Worm (Caenorhabditis elegans) whole organism, mixed stage, embryonic: Measurements from ENCODE around the gene ZK180.8.

Experiments used
- blmp-1 ChIP-seq: fragments of 150-350 bp; optimal IDR thresholded peaks from 2 replicates; lab custom pipeline; 2014; ENCODE audit warnings: missing biosample characterization, missing genetic modification characterization
- drap-1 ChIP-seq: fragments of 200-800 bp; sonication (Bioruptor generic); optimal IDR thresholded peaks from 3 replicates; lab custom pipeline; 2018; ENCODE audit warnings: mild to moderate bottlenecking, missing genetic modification characterization, missing compliant biosample characterization
- elt-3 ChIP-seq: fragments of 150-350 bp; optimal IDR thresholded peaks from 2 replicates; lab custom pipeline; 2014; ENCODE audit warnings: missing biosample characterization, missing genetic modification characterization
- lin-13 ChIP-seq: fragments of 150-350 bp; optimal IDR thresholded peaks from 2 replicates; lab custom pipeline; 2014; ENCODE audit warnings: missing biosample characterization, missing genetic modification characterization
- nhr-28 ChIP-seq: fragments of 150-350 bp; optimal IDR thresholded peaks from 2 replicates; lab custom pipeline; 2014; ENCODE audit warnings: missing biosample characterization, missing genetic modification characterization
- snpc-4 ChIP-seq: fragments of 150-350 bp; optimal IDR thresholded peaks from 2 replicates; lab custom pipeline; 2014; ENCODE audit warnings: missing biosample characterization, missing genetic modification characterization
- sptf-1 ChIP-seq: sonication (generic microtip); optimal IDR thresholded peaks from 2 replicates; lab custom pipeline; 2017; ENCODE audit warnings: mild to moderate bottlenecking, missing genetic modification characterization, moderate library complexity, missing compliant biosample characterization
- tbx-8 ChIP-seq: fragments of 200-800 bp; sonication (Bioruptor generic); optimal IDR thresholded peaks from 2 replicates; lab custom pipeline; 2018; ENCODE audit warnings: mild to moderate bottlenecking, missing genetic modification characterization, moderate library complexity, missing compliant biosample characterization
- unc-39 ChIP-seq: fragments of 150-350 bp; optimal IDR thresholded peaks from 2 replicates; lab custom pipeline; 2014; ENCODE audit warnings: missing biosample characterization, missing genetic modification characterization

ce11 chrIV:4469055-4469454, 42.5 kb downstream of the ZK180.8 start:
- TF ChIP-seq unc-39 (no peak), tbx-8 (no peak), nhr-28 (no peak), lin-13 (tag; lab: Kevin White, UChicago) (no peak), elt-3 (tag; lab: Kevin White, UChicago) (no peak), drap-1 (no peak), blmp-1 (no peak), sptf-1 (tag; lab: Kevin White, UChicago) (no peak), snpc-4 (tag; lab: Kevin White, UChicago) (no peak)
